Worm (Caenorhabditis elegans): Measurements from ENCODE around the gene C17H12.3.
"Not testable (repeated sequence)": the region's sequence is repeated elsewhere in the genome, so short reads cannot be mapped to it uniquely, and the experiment has no call there.

The C17H12.3 gene

ce11 chrIV:6795529-6795928 is at the start of gene C17H12.3, which contains the start of gene C17H12.12:
Gene C17H12.3, minus strand, starts transcription at chrIV:6795629.
Gene C17H12.12, plus strand, starts transcription at chrIV:6795924.
- TF ChIP-seq unc-62 (GFP tag; optimal IDR thresholded peaks at IDR 0.05) = no peak

ce11 chrIV:6842470-6843008 is 47.1 kb upstream of the C17H12.3 start, which contains the start of gene lip-1:
Gene lip-1, plus strand, starts transcription at chrIV:6842958.
- TF ChIP-seq unc-62 (GFP tag; optimal IDR thresholded peaks at IDR 0.05) = no peak

ce11 chrIV:6841562-6842282 is 46.3 kb upstream of the C17H12.3 start:
- TF ChIP-seq unc-62 (GFP tag; optimal IDR thresholded peaks at IDR 0.05) = no peak

ce11 chrIV:6839091-6839522 is 43.7 kb upstream of the C17H12.3 start:
- TF ChIP-seq unc-62 (GFP tag; optimal IDR thresholded peaks at IDR 0.05) = no peak

- TF ChIP-seq unc-62 (GFP tag; optimal IDR thresholded peaks at IDR 0.05) = no peak
These were observed 41.3 kb upstream of the C17H12.3 start for ce11 chrIV:6836769-6837168.

- TF ChIP-seq unc-62 (GFP tag; optimal IDR thresholded peaks at IDR 0.05) = no peak
These were observed 39.3 kb upstream of the C17H12.3 start for ce11 chrIV:6834705-6835104.

ce11 chrIV:6833617-6834016 is 38.2 kb upstream of the C17H12.3 start:
- TF ChIP-seq unc-62 (GFP tag; optimal IDR thresholded peaks at IDR 0.05) = no peak

ce11 chrIV:6832194-6832593 is 36.8 kb upstream of the C17H12.3 start:
- no peak for TF ChIP-seq unc-62 (GFP tag; optimal IDR thresholded peaks at IDR 0.05)

- no peak for TF ChIP-seq unc-62 (GFP tag; optimal IDR thresholded peaks at IDR 0.05)
These were observed 34.5 kb upstream of the C17H12.3 start, which contains the start of gene H20E11.1 for ce11 chrIV:6829902-6830301. Gene H20E11.1, plus strand, starts transcription at chrIV:6830145.

- not testable (repeated sequence) for TF ChIP-seq unc-62 (GFP tag; optimal IDR thresholded peaks at IDR 0.05)
These were observed 32.0 kb upstream of the C17H12.3 start, which contains the start of gene H20E11.2 for ce11 chrIV:6827477-6827876. Gene H20E11.2, plus strand, starts transcription at chrIV:6827777.

- no peak for TF ChIP-seq unc-62 (GFP tag; optimal IDR thresholded peaks at IDR 0.05)
These were observed 29.2 kb upstream of the C17H12.3 start, which contains the start of gene H20E11.3 for ce11 chrIV:6824622-6825021. Gene H20E11.3, plus strand, starts transcription at chrIV:6824816.

ce11 chrIV:6822406-6822805 is 27.0 kb upstream of the C17H12.3 start, which contains the start of gene C17H12.6:
Gene C17H12.6, minus strand, starts transcription at chrIV:6822506.
- no peak for TF ChIP-seq unc-62 (GFP tag; optimal IDR thresholded peaks at IDR 0.05)

- TF ChIP-seq unc-62 (GFP tag; optimal IDR thresholded peaks at IDR 0.05) = no peak
These were observed 26.3 kb upstream of the C17H12.3 start for ce11 chrIV:6821709-6822108.

ce11 chrIV:6818369-6818768 is 22.9 kb upstream of the C17H12.3 start, which contains the start of gene C17H12.8:
Gene C17H12.8, plus strand, starts transcription at chrIV:6818703.
- no peak for TF ChIP-seq unc-62 (GFP tag; optimal IDR thresholded peaks at IDR 0.05)

- TF ChIP-seq unc-62 (GFP tag; optimal IDR thresholded peaks at IDR 0.05) = no peak
These were observed 22.1 kb upstream of the C17H12.3 start, which contains the start of gene C17H12.5 for ce11 chrIV:6817554-6817953. Gene C17H12.5, minus strand, starts transcription at chrIV:6817654.

ce11 chrIV:6811808-6812207 is 16.4 kb upstream of the C17H12.3 start, which contains the start of gene ceh-48:
Gene ceh-48, plus strand, starts transcription at chrIV:6812108.
- no peak for TF ChIP-seq unc-62 (GFP tag; optimal IDR thresholded peaks at IDR 0.05)

- TF ChIP-seq unc-62 (GFP tag; optimal IDR thresholded peaks at IDR 0.05) = no peak
These were observed 14.3 kb upstream of the C17H12.3 start for ce11 chrIV:6809756-6810155.

All from whole organism, dauer.